Fruit fly (Drosophila melanogaster) whole organism, prepupa: ENCODE results near the gene CG4820.

ENCODE experiments used
- CG8119 ChIP-seq: fragments of 200-800 bp; sonication (Bioruptor generic); IDR thresholded peaks from 3 replicates; pipeline ENCODE4 v1.3.6; 2022; ENCODE audit warnings: missing biosample characterization, missing genetic modification characterization
- Ets96B ChIP-seq: fragments of 200-800 bp; optimal IDR thresholded peaks from 2 replicates; lab custom pipeline; 2019; ENCODE audit warnings: missing biosample characterization, mild to moderate bottlenecking, missing genetic modification characterization, moderate library complexity
- OdsH ChIP-seq: fragments of 200-800 bp; sonication (Bioruptor generic); optimal IDR thresholded peaks from 3 replicates; lab custom pipeline; 2016; ENCODE audit warnings: missing biosample characterization, missing genetic modification characterization
- Sox102F ChIP-seq: fragments of 200-800 bp; sonication (Bioruptor generic); optimal IDR thresholded peaks from 2 replicates; lab custom pipeline; 2016; ENCODE audit warnings: missing biosample characterization, mild to moderate bottlenecking, missing genetic modification characterization
- fd59A ChIP-seq: fragments of 200-800 bp; sonication (Bioruptor generic); optimal IDR thresholded peaks from 2 replicates; lab custom pipeline; 2017; ENCODE audit warnings: missing biosample characterization, mild to moderate bottlenecking, missing genetic modification characterization, missing genetic modification reagents

- TF ChIP-seq Ets96B (tag; lab: Kevin White, UChicago) (no peak), fd59A (GFP tag; lab: Kevin White, UChicago) (no peak), OdsH (GFP tag; lab: Kevin White, UChicago) (no peak), CG8119 (GFP tag; lab: Robert Waterston, UW) (no peak), Sox102F (GFP tag; lab: Kevin White, UChicago) (no peak)
Observed at dm6 chr3R:11253768-11254167, 37.4 kb downstream of the CG4820 start.
